Fruit fly (Drosophila melanogaster) whole organism, prepupa: ENCODE measurements around the gene CG7607.
A peak's percentile ranks its signal among the peaks of the same experiment; 100 is the strongest.

Source experiments
- CG10631 ChIP-seq: fragments of 200-800 bp; sonication (Bioruptor generic); optimal IDR thresholded peaks from 2 replicates; lab custom pipeline; 2016; ENCODE audit warnings: missing biosample characterization, missing genetic modification characterization
- CG10669 ChIP-seq: fragments of 200-800 bp; sonication (Bioruptor generic); optimal IDR thresholded peaks from 3 replicates; lab custom pipeline; 2018; ENCODE audit warnings: missing biosample characterization, mild to moderate bottlenecking, missing genetic modification characterization, moderate library complexity
- CG11294 ChIP-seq: fragments of 200-800 bp; sonication (Bioruptor generic); IDR thresholded peaks from 2 replicates; pipeline ENCODE4 v1.3.6; 2022; ENCODE audit warnings: missing biosample characterization, missing genetic modification characterization
- CG11902 ChIP-seq: fragments of 200-800 bp; sonication (Bioruptor generic); optimal IDR thresholded peaks from 3 replicates; lab custom pipeline; 2016; ENCODE audit warnings: missing biosample characterization, missing genetic modification characterization
- CG16779 ChIP-seq: fragments of 200-800 bp; sonication (Bioruptor generic); optimal IDR thresholded peaks from 3 replicates; lab custom pipeline; 2017; ENCODE audit warnings: missing biosample characterization, mild to moderate bottlenecking, missing genetic modification characterization
- CG3032 ChIP-seq: fragments of 200-800 bp; optimal IDR thresholded peaks from 2 replicates; lab custom pipeline; 2019; ENCODE audit warnings: missing biosample characterization, mild to moderate bottlenecking, missing genetic modification characterization, moderate library complexity
- CG31627 ChIP-seq: fragments of 200-800 bp; sonication (Bioruptor generic); optimal IDR thresholded peaks from 3 replicates; lab custom pipeline; 2016; ENCODE audit warnings: missing biosample characterization, missing genetic modification characterization
- CG32006 ChIP-seq: fragments of 200-800 bp; sonication (Bioruptor generic); optimal IDR thresholded peaks from 3 replicates; lab custom pipeline; 2017; ENCODE audit warnings: missing biosample characterization, mild to moderate bottlenecking, missing genetic modification characterization
- CG3919 ChIP-seq: fragments of 200-800 bp; sonication (Bioruptor generic); optimal IDR thresholded peaks from 3 replicates; lab custom pipeline; 2016; ENCODE audit warnings: missing biosample characterization, missing genetic modification characterization
- CG4318 ChIP-seq: fragments of 200-800 bp; sonication (Bioruptor generic); optimal IDR thresholded peaks from 3 replicates; lab custom pipeline; 2017; ENCODE audit warnings: missing biosample characterization, mild to moderate bottlenecking, missing genetic modification characterization
- CG6276 ChIP-seq: fragments of 200-800 bp; sonication (Bioruptor generic); optimal IDR thresholded peaks from 2 replicates; lab custom pipeline; 2017; ENCODE audit warnings: missing biosample characterization, mild to moderate bottlenecking, missing genetic modification characterization
- CG6792 ChIP-seq: fragments of 200-800 bp; sonication (Bioruptor generic); optimal IDR thresholded peaks from 3 replicates; lab custom pipeline; 2016; ENCODE audit warnings: missing biosample characterization, missing genetic modification characterization
- CG6808 ChIP-seq: fragments of 200-800 bp; sonication (Bioruptor generic); optimal IDR thresholded peaks from 3 replicates; lab custom pipeline; 2017; ENCODE audit warnings: missing biosample characterization, missing genetic modification characterization, mild to moderate bottlenecking, moderate library complexity, missing genetic modification reagents
- CG8119 ChIP-seq: fragments of 200-800 bp; sonication (Bioruptor generic); IDR thresholded peaks from 3 replicates; pipeline ENCODE4 v1.3.6; 2022; ENCODE audit warnings: missing biosample characterization, missing genetic modification characterization
- CG8319 ChIP-seq: fragments of 200-800 bp; sonication (Bioruptor generic); optimal IDR thresholded peaks from 3 replicates; lab custom pipeline; 2016; ENCODE audit warnings: missing biosample characterization, missing genetic modification characterization
- CG9139 ChIP-seq: fragments of 200-800 bp; sonication (Bioruptor generic); optimal IDR thresholded peaks from 3 replicates; lab custom pipeline; 2017; ENCODE audit warnings: missing biosample characterization, mild to moderate bottlenecking, missing genetic modification characterization
- Eip75B ChIP-seq: fragments of 200-800 bp; sonication (Bioruptor generic); optimal IDR thresholded peaks from 3 replicates; lab custom pipeline; 2016; ENCODE audit warnings: missing biosample characterization, missing genetic modification characterization
- Eip78C ChIP-seq: fragments of 200-800 bp; sonication (Bioruptor generic); peaks from one replicate; lab custom pipeline; 2016; ENCODE audit warnings: missing biosample characterization, missing genetic modification characterization
- Eip93F ChIP-seq: fragments of 200-800 bp; sonication (Bioruptor generic); optimal IDR thresholded peaks from 2 replicates; lab custom pipeline; 2016; ENCODE audit warnings: missing biosample characterization, mild to moderate bottlenecking, missing genetic modification characterization
- Ets21C ChIP-seq: fragments of 200-800 bp; sonication (Bioruptor generic); optimal IDR thresholded peaks from 3 replicates; lab custom pipeline; 2016; ENCODE audit warnings: missing biosample characterization, missing genetic modification characterization
- Gug ChIP-seq: fragments of 200-800 bp; sonication (Bioruptor generic); IDR thresholded peaks from 2 replicates; pipeline ENCODE4 v1.3.6; 2022; ENCODE audit warnings: missing biosample characterization, missing genetic modification characterization
- Hr38 ChIP-seq: sonication (Bioruptor generic); optimal IDR thresholded peaks from 2 replicates; lab custom pipeline; 2016; ENCODE audit warnings: missing biosample characterization, missing genetic modification characterization
- Hr39 ChIP-seq: fragments of 200-800 bp; sonication (Bioruptor generic); optimal IDR thresholded peaks from 2 replicates; lab custom pipeline; 2016; ENCODE audit warnings: missing biosample characterization, missing genetic modification characterization
- Hr4 ChIP-seq: fragments of 200-800 bp; sonication (Bioruptor generic); optimal IDR thresholded peaks from 3 replicates; lab custom pipeline; 2016; ENCODE audit warnings: missing biosample characterization, missing genetic modification characterization
- OdsH ChIP-seq: fragments of 200-800 bp; sonication (Bioruptor generic); optimal IDR thresholded peaks from 3 replicates; lab custom pipeline; 2016; ENCODE audit warnings: missing biosample characterization, missing genetic modification characterization
- Sox14 ChIP-seq: fragments of 200-800 bp; sonication (Bioruptor generic); optimal IDR thresholded peaks from 3 replicates; lab custom pipeline; 2016; ENCODE audit warnings: missing biosample characterization, missing genetic modification characterization
- Sox15 ChIP-seq: fragments of 200-800 bp; sonication (Bioruptor generic); optimal IDR thresholded peaks from 3 replicates; lab custom pipeline; 2016; ENCODE audit warnings: missing biosample characterization, missing genetic modification characterization
- acj6 ChIP-seq: fragments of 200-800 bp; sonication (Bioruptor generic); optimal IDR thresholded peaks from 3 replicates; lab custom pipeline; 2016; ENCODE audit warnings: missing biosample characterization, missing genetic modification characterization
- cyc ChIP-seq: fragments of 200-800 bp; sonication (Bioruptor generic); optimal IDR thresholded peaks from 3 replicates; lab custom pipeline; 2016; ENCODE audit warnings: missing biosample characterization, missing genetic modification characterization
- dac ChIP-seq: fragments of 200-800 bp; sonication (Bioruptor generic); optimal IDR thresholded peaks from 2 replicates; lab custom pipeline; 2017; ENCODE audit warnings: missing biosample characterization, mild to moderate bottlenecking, missing genetic modification characterization
- dsx ChIP-seq: fragments of 200-800 bp; optimal IDR thresholded peaks from 3 replicates; lab custom pipeline; 2019; ENCODE audit warnings: missing biosample characterization, mild to moderate bottlenecking, missing genetic modification characterization, moderate library complexity; ENCODE audit not compliant: poor library complexity, severe bottlenecking
- eg ChIP-seq: fragments of 200-800 bp; sonication (Bioruptor generic); IDR thresholded peaks from 3 replicates; pipeline ENCODE4 v1.3.6; 2022; ENCODE audit warnings: missing biosample characterization, missing genetic modification characterization
- esn ChIP-seq: fragments of 200-800 bp; sonication (Bioruptor generic); optimal IDR thresholded peaks from 2 replicates; lab custom pipeline; 2016; ENCODE audit warnings: missing biosample characterization, mild to moderate bottlenecking, missing genetic modification characterization, moderate library complexity
- fd85E ChIP-seq: fragments of 200-800 bp; sonication (Bioruptor generic); optimal IDR thresholded peaks from 3 replicates; lab custom pipeline; 2016; ENCODE audit warnings: missing biosample characterization, missing genetic modification characterization
- fkh ChIP-seq: fragments of 200-800 bp; sonication (Bioruptor generic); optimal IDR thresholded peaks from 3 replicates; lab custom pipeline; 2017; ENCODE audit warnings: missing biosample characterization, mild to moderate bottlenecking, missing genetic modification characterization, moderate library complexity
- spab ChIP-seq: fragments of 200-800 bp; sonication (Bioruptor generic); optimal IDR thresholded peaks from 2 replicates; lab custom pipeline; 2017; ENCODE audit warnings: missing biosample characterization, mild to moderate bottlenecking, missing genetic modification characterization, missing genetic modification reagents
- ss ChIP-seq, 2 experiments: fragments of 200-800 bp; sonication (Bioruptor generic); optimal IDR thresholded peaks; 2 replicates in 1 of 2; 3 replicates in 1 of 2; lab custom pipeline; 2017 to 2018; ENCODE audit warnings: mild to moderate bottlenecking in 2 of 2, missing biosample characterization in 2 of 2, missing genetic modification characterization in 2 of 2, moderate library complexity in 1 of 2
- svp ChIP-seq: fragments of 200-800 bp; sonication (Bioruptor generic); peaks from one replicate; lab custom pipeline; 2016; ENCODE audit warnings: missing biosample characterization, missing genetic modification characterization
- vri ChIP-seq: fragments of 200-800 bp; sonication (Bioruptor generic); optimal IDR thresholded peaks from 3 replicates; lab custom pipeline; 2016; ENCODE audit warnings: missing biosample characterization, mild to moderate bottlenecking, missing genetic modification characterization

Gene CG7607

DNA sequence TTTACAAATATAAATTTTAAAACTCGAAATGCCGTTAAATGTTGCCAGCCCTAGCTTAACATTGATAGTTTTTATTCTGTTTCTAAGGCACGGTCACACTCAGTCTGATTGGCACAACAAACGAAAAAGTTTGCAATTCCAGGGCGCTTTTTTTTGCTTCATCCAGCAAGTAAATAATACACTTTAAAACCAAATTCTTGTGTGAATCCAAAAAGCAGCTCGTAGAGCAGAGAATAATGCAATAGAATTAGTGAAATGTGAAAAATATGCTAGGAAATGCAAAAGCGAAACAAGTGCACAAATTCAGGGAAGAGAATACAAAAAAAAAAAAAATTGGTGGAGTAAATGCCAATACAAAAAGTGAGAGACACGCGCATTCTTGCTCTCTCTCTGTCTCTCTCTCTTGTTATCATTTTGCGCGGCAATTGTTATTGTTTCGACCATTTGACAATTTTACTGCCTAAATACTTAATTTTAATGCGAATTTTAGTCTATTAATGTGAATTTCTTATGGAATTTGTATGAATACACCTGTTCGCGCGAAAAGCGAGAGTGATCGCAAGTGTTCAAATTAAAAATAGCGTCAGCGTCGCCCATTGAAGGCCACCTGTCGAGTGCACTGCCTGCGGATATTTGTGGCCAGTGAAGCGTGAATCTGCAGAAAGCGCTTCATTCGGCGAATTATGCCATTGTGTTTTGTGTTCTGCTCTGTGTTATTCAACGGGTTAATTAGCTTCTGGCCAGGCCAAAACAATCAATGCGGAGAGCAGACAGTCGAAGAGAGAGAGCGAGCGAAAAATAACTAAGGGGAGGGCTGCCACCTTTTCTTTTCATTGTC is 15.2 kb downstream of the CG7607 start, which contains the start of gene CG42671:
CG42671 (plus strand) TSS at position 100 of the 838 bp plus-strand sequence.
- TF ChIP-seq fd85E (GFP tag; lab: Kevin White, UChicago) (no peak), Gug (no peak), CG6792 (no peak), cyc (GFP tag; lab: Kevin White, UChicago) (no peak), CG3032 (tag; lab: Kevin White, UChicago) (peak; percentile 37), Eip93F (no peak), vri (GFP tag; lab: Kevin White, UChicago) (no peak), Eip75B (GFP tag; lab: Kevin White, UChicago) (no peak), dsx (peak; percentile 66), Eip78C (GFP tag; lab: Kevin White, UChicago) (no peak), Sox14 (GFP tag; lab: Kevin White, UChicago) (no peak), CG8119 (GFP tag; lab: Robert Waterston, UW) (peak; percentile 65), CG10669 (GFP tag; lab: Kevin White, UChicago) (no peak), CG6808 (GFP tag; lab: Kevin White, UChicago) (peak; percentile 39), CG31627 (no peak), spab (GFP tag; lab: Kevin White, UChicago) (no peak), Hr39 (GFP tag; lab: Kevin White, UChicago) (no peak), esn (GFP tag; lab: Kevin White, UChicago) (no peak), Hr38 (GFP tag; lab: Kevin White, UChicago) (no peak), CG10631 (GFP tag; lab: Kevin White, UChicago) (no peak), acj6 (GFP tag; lab: Kevin White, UChicago) (no peak), OdsH (GFP tag; lab: Kevin White, UChicago) (no peak), CG6276 (peak; percentile 32), CG9139 (GFP tag; lab: Kevin White, UChicago) (peak; percentile 45), CG3919 (GFP tag; lab: Kevin White, UChicago) (no peak), Sox15 (no peak), eg (GFP tag; lab: Robert Waterston, UW) (no peak), Hr4 (no peak), Ets21C (GFP tag; lab: Kevin White, UChicago) (no peak), svp (no peak), CG16779 (tag; lab: Kevin White, UChicago) (peak; percentile 50), CG32006 (GFP tag; lab: Kevin White, UChicago) (no peak), ss (GFP tag; optimal IDR thresholded peaks at IDR 0.05; lab: Kevin White, UChicago) (peak in 1 of 2 experiments; percentile 10), CG11902 (GFP tag; lab: Kevin White, UChicago) (no peak), CG8319 (GFP tag; lab: Kevin White, UChicago) (no peak), CG4318 (GFP tag; lab: Kevin White, UChicago) (no peak), dac (GFP tag; lab: Kevin White, UChicago) (no peak), fkh (GFP tag; lab: Kevin White, UChicago) (peak; percentile 75), CG11294 (GFP tag; lab: Robert Waterston, UW) (no peak)
